Worm (Caenorhabditis elegans): ENCODE results near the gene cst-2.

ce11 chrX:4371413-4371812, 35.6 kb upstream of the cst-2 start, which contains the start of gene R160.13:
- TF ChIP-seq ztf-26 (tag; optimal IDR thresholded peaks at IDR 0.05) (no peak), nhr-80 (tag; optimal IDR thresholded peaks at IDR 0.05) (no peak), dpl-1 (GFP tag; optimal IDR thresholded peaks at IDR 0.05) (no peak), hrde-1 (tag; optimal IDR thresholded peaks at IDR 0.05; ENCODE audit: borderline replicate concordance) (no peak)
